Worm (Caenorhabditis elegans): Measurements from ENCODE around the gene ZC449.8.

The ZC449.8 gene

ce11 chrX:4981579-4981978 is 34.3 kb upstream of the ZC449.8 start:
- TF ChIP-seq nhr-12 (tag; optimal IDR thresholded peaks at IDR 0.05) (no peak), ceh-39 (tag; optimal IDR thresholded peaks at IDR 0.05) (no peak), nhr-76 (tag; optimal IDR thresholded peaks at IDR 0.05) (no peak), nhr-28 (tag; optimal IDR thresholded peaks at IDR 0.05) (no peak), sptf-1 (tag; optimal IDR thresholded peaks at IDR 0.05) (no peak), mls-2 (tag; optimal IDR thresholded peaks at IDR 0.05) (no peak), ceh-43 (GFP tag; optimal IDR thresholded peaks at IDR 0.05) (no peak), snpc-4 (tag; optimal IDR thresholded peaks at IDR 0.05) (no peak), elt-3 (tag; optimal IDR thresholded peaks at IDR 0.05) (no peak), cnd-1 (tag; optimal IDR thresholded peaks at IDR 0.05) (no peak), flh-1 (GFP tag; optimal IDR thresholded peaks at IDR 0.05) (no peak), sem-2 (GFP tag; optimal IDR thresholded peaks at IDR 0.05) (no peak), unc-120 (tag; optimal IDR thresholded peaks at IDR 0.05; ENCODE audit: poor library complexity, severe bottlenecking) (no peak), M03D4.4 (tag; optimal IDR thresholded peaks at IDR 0.05) (no peak)

- TF ChIP-seq lin-13 (tag; optimal IDR thresholded peaks at IDR 0.05) (no peak), elt-1 (tag; optimal IDR thresholded peaks at IDR 0.05; ENCODE audit: borderline replicate concordance, insufficient read depth) (no peak), bed-3 (GFP tag; optimal IDR thresholded peaks at IDR 0.05) (no peak), unc-120 (tag; optimal IDR thresholded peaks at IDR 0.05; ENCODE audit: poor library complexity, severe bottlenecking) (no peak), lin-32 (GFP tag; optimal IDR thresholded peaks at IDR 0.05) (no peak), ceh-39 (tag; optimal IDR thresholded peaks at IDR 0.05) (no peak), unc-62 (GFP tag; optimal IDR thresholded peaks at IDR 0.05) (no peak), mab-5 (tag; optimal IDR thresholded peaks at IDR 0.05) (no peak), hlh-1 (tag; optimal IDR thresholded peaks at IDR 0.05) (no peak), flh-1 (GFP tag; optimal IDR thresholded peaks at IDR 0.05) (no peak), ces-1 (GFP tag; optimal IDR thresholded peaks at IDR 0.05) (no peak), ztf-11 (tag; optimal IDR thresholded peaks at IDR 0.05) (no peak), mep-1 (tag; optimal IDR thresholded peaks at IDR 0.05) (no peak), ceh-83 (GFP tag; optimal IDR thresholded peaks at IDR 0.05) (no peak), drap-1 (GFP tag; optimal IDR thresholded peaks at IDR 0.05) (no peak), sptf-1 (tag; optimal IDR thresholded peaks at IDR 0.05) (no peak), lsy-2 (tag; optimal IDR thresholded peaks at IDR 0.05) (no peak), mls-2 (tag; optimal IDR thresholded peaks at IDR 0.05) (no peak), pha-4 (tag; optimal IDR thresholded peaks at IDR 0.05) (no peak)
These were observed 33.8 kb upstream of the ZC449.8 start for ce11 chrX:4982009-4982625.

- TF ChIP-seq unc-39 (tag; optimal IDR thresholded peaks at IDR 0.05) (no peak), ces-1 (GFP tag; optimal IDR thresholded peaks at IDR 0.05) (no peak)
These were observed 29.5 kb upstream of the ZC449.8 start for ce11 chrX:4986354-4986753.

ce11 chrX:4987617-4988016 is 28.3 kb upstream of the ZC449.8 start:
- TF ChIP-seq ceh-39 (tag; optimal IDR thresholded peaks at IDR 0.05) (no peak), elt-3 (tag; optimal IDR thresholded peaks at IDR 0.05) (no peak), tbx-8 (GFP tag; optimal IDR thresholded peaks at IDR 0.05) (no peak), pha-4 (tag; optimal IDR thresholded peaks at IDR 0.05) (no peak), sptf-1 (tag; optimal IDR thresholded peaks at IDR 0.05) (no peak), ceh-43 (GFP tag; optimal IDR thresholded peaks at IDR 0.05) (no peak), M03D4.4 (tag; optimal IDR thresholded peaks at IDR 0.05) (no peak), snpc-4 (tag; optimal IDR thresholded peaks at IDR 0.05) (no peak), ham-2 (GFP tag; optimal IDR thresholded peaks at IDR 0.05) (no peak), cnd-1 (tag; optimal IDR thresholded peaks at IDR 0.05) (no peak), flh-1 (GFP tag; optimal IDR thresholded peaks at IDR 0.05) (no peak), blmp-1 (tag; optimal IDR thresholded peaks at IDR 0.05) (no peak), elt-1 (tag; optimal IDR thresholded peaks at IDR 0.05; ENCODE audit: borderline replicate concordance, insufficient read depth) (no peak)

- TF ChIP-seq mls-2 (tag; optimal IDR thresholded peaks at IDR 0.05) (no peak), mab-5 (tag; optimal IDR thresholded peaks at IDR 0.05) (no peak), unc-39 (tag; optimal IDR thresholded peaks at IDR 0.05) (no peak), nhr-237 (tag; optimal IDR thresholded peaks at IDR 0.05) (no peak), ces-1 (GFP tag; optimal IDR thresholded peaks at IDR 0.05) (no peak), cnd-1 (tag; optimal IDR thresholded peaks at IDR 0.05) (no peak), zip-8 (tag; optimal IDR thresholded peaks at IDR 0.05) (no peak), unc-62 (GFP tag; optimal IDR thresholded peaks at IDR 0.05) (no peak), ztf-11 (tag; optimal IDR thresholded peaks at IDR 0.05) (no peak), flh-1 (GFP tag; optimal IDR thresholded peaks at IDR 0.05) (no peak), M03D4.4 (tag; optimal IDR thresholded peaks at IDR 0.05) (no peak), elt-1 (tag; optimal IDR thresholded peaks at IDR 0.05; ENCODE audit: borderline replicate concordance, insufficient read depth) (no peak)
These were observed 23.4 kb upstream of the ZC449.8 start for ce11 chrX:4992523-4992922.
